Fruit fly (Drosophila melanogaster) whole organism, wandering third instar larva: ENCODE data around the gene CG14125.

Source experiments
- Abd-B ChIP-seq: fragments of >200 bp; optimal IDR thresholded peaks from 2 replicates; lab custom pipeline; 2017; ENCODE audit warnings: missing biosample characterization, missing genetic modification characterization
- CG9705 ChIP-seq: fragments of 200-800 bp; sonication (Bioruptor generic); optimal IDR thresholded peaks from 2 replicates; lab custom pipeline; 2018; ENCODE audit warnings: missing biosample characterization, mild to moderate bottlenecking, missing genetic modification characterization
- CrebA ChIP-seq: fragments of 200-800 bp; sonication (Bioruptor generic); optimal IDR thresholded peaks from 2 replicates; lab custom pipeline; 2016; ENCODE audit warnings: missing biosample characterization, mild to moderate bottlenecking, missing genetic modification characterization, borderline replicate concordance
- Dfd ChIP-seq: fragments of >200 bp; optimal IDR thresholded peaks from 2 replicates; lab custom pipeline; 2017; ENCODE audit warnings: missing biosample characterization, missing genetic modification characterization
- Dif ChIP-seq: fragments of 200-275, 200-300 bp; sonication (Bioruptor generic); optimal IDR thresholded peaks from 2 replicates; lab custom pipeline; 2018; ENCODE audit warnings: missing biosample characterization, missing genetic modification characterization; ENCODE audit not compliant: partially characterized antibody
- HLH106 ChIP-seq: fragments of 200-800 bp; optimal IDR thresholded peaks from 3 replicates; lab custom pipeline; 2019; ENCODE audit warnings: missing biosample characterization, mild to moderate bottlenecking, missing genetic modification characterization, moderate library complexity
- Hnf4 ChIP-seq: fragments of 200-800 bp; sonication (Bioruptor generic); optimal IDR thresholded peaks from 2 replicates; lab custom pipeline; 2016; ENCODE audit warnings: missing biosample characterization, mild to moderate bottlenecking, missing genetic modification characterization
- Hr78 ChIP-seq: fragments of >200 bp; optimal IDR thresholded peaks from 2 replicates; lab custom pipeline; 2017; ENCODE audit warnings: missing biosample characterization, missing genetic modification characterization
- Hr83 ChIP-seq: fragments of 200-300 bp; sonication (Bioruptor generic); optimal IDR thresholded peaks from 2 replicates; lab custom pipeline; 2016; ENCODE audit warnings: missing biosample characterization, mild to moderate bottlenecking, missing genetic modification characterization, moderate library complexity; ENCODE audit not compliant: poor library complexity, severe bottlenecking
- Jra ChIP-seq: sonication (Bioruptor generic); optimal IDR thresholded peaks from 2 replicates; lab custom pipeline; 2016; ENCODE audit warnings: missing biosample characterization, missing genetic modification characterization
- Mio ChIP-seq: sonication (Bioruptor generic); optimal IDR thresholded peaks from 2 replicates; lab custom pipeline; 2016; ENCODE audit warnings: missing biosample characterization, missing genetic modification characterization
- Myc ChIP-seq: fragments of >200 bp; optimal IDR thresholded peaks from 2 replicates; lab custom pipeline; 2017
- N ChIP-seq: fragments of >200 bp; optimal IDR thresholded peaks from 2 replicates; lab custom pipeline; 2018; ENCODE audit warnings: missing biosample characterization, missing external identifiers, missing genetic modification characterization
- OdsH ChIP-seq: fragments of 200-800 bp; sonication (Bioruptor generic); optimal IDR thresholded peaks from 2 replicates; lab custom pipeline; 2016; ENCODE audit warnings: missing biosample characterization, mild to moderate bottlenecking, missing genetic modification characterization
- Vsx2 ChIP-seq: fragments of 200-300, 225-300 bp; sonication (Bioruptor generic); optimal IDR thresholded peaks from 2 replicates; lab custom pipeline; 2018; ENCODE audit warnings: missing biosample characterization, missing genetic modification characterization; ENCODE audit not compliant: partially characterized antibody
- brk ChIP-seq: fragments of 200-800 bp; sonication (Bioruptor generic); optimal IDR thresholded peaks from 2 replicates; lab custom pipeline; 2016; ENCODE audit warnings: missing biosample characterization, mild to moderate bottlenecking, missing genetic modification characterization
- dmrt93B ChIP-seq: fragments of 200-800 bp; sonication (Bioruptor generic); optimal IDR thresholded peaks from 2 replicates; lab custom pipeline; 2018; ENCODE audit warnings: missing biosample characterization, mild to moderate bottlenecking, missing genetic modification characterization
- dsf ChIP-seq: sonication (Bioruptor generic); optimal IDR thresholded peaks from 2 replicates; lab custom pipeline; 2016; ENCODE audit warnings: missing biosample characterization, missing genetic modification characterization, borderline replicate concordance
- foxo ChIP-seq, 2 experiments: fragments of 200-800 bp; sonication (Bioruptor generic); optimal IDR thresholded peaks; 2 replicates in 1 of 2; 3 replicates in 1 of 2; lab custom pipeline; 2016 to 2017; ENCODE audit warnings: missing biosample characterization in 2 of 2, missing genetic modification characterization in 2 of 2
- pan ChIP-seq: fragments of >200 bp; optimal IDR thresholded peaks from 2 replicates; lab custom pipeline; 2017
- psq ChIP-seq: fragments of 200-800 bp; sonication (Bioruptor generic); optimal IDR thresholded peaks from 3 replicates; lab custom pipeline; 2017; ENCODE audit warnings: missing biosample characterization, mild to moderate bottlenecking, missing genetic modification characterization, moderate library complexity
- rgr ChIP-seq: fragments of 200-800 bp; sonication (Bioruptor generic); optimal IDR thresholded peaks from 3 replicates; lab custom pipeline; 2016; ENCODE audit warnings: missing biosample characterization, mild to moderate bottlenecking, missing genetic modification characterization
- sage ChIP-seq: fragments of 200-800 bp; sonication (Bioruptor generic); optimal IDR thresholded peaks from 2 replicates; lab custom pipeline; 2016; ENCODE audit warnings: missing biosample characterization, mild to moderate bottlenecking, missing genetic modification characterization
- sv ChIP-seq: fragments of 200-800 bp; sonication (Bioruptor generic); optimal IDR thresholded peaks from 3 replicates; lab custom pipeline; 2016; ENCODE audit warnings: missing biosample characterization, missing genetic modification characterization
- tai ChIP-seq: sonication (Bioruptor generic); optimal IDR thresholded peaks from 2 replicates; lab custom pipeline; 2016; ENCODE audit warnings: missing biosample characterization, missing genetic modification characterization
- woc ChIP-seq: sonication (Bioruptor generic); optimal IDR thresholded peaks from 2 replicates; lab custom pipeline; 2016; ENCODE audit warnings: missing biosample characterization, mild to moderate bottlenecking, missing genetic modification characterization

CG14125 gene

dm6 chr3L:11973690-11974089, 1.0 kb upstream of the CG14125 start, which contains the start of gene CG42397:
Gene CG42397, minus strand, starts transcription at chr3L:11973790.
- TF ChIP-seq psq (GFP tag; lab: Kevin White, UChicago) (no peak), sv (GFP tag; lab: Kevin White, UChicago) (no peak)

dm6 chr3L:11975811-11976210, 1.1 kb downstream of the CG14125 start, which contains the start of gene CG43896:
Gene CG43896, plus strand, starts transcription at chr3L:11976111.
- no peak for TF ChIP-seq Vsx2 (GFP tag; lab: Kevin White, UChicago)
- TF ChIP-seq dmrt93B (GFP tag; lab: Kevin White, UChicago), result no peak
- no peak for TF ChIP-seq dsf (GFP tag; lab: Kevin White, UChicago)
- no peak for TF ChIP-seq CG9705
- TF ChIP-seq brk (GFP tag; lab: Kevin White, UChicago), result no peak
- TF ChIP-seq Dif (GFP tag; lab: Kevin White, UChicago), result no peak
- no peak for TF ChIP-seq Hr78 (GFP tag; lab: Kevin White, UChicago)
- TF ChIP-seq Dfd, result no peak
- TF ChIP-seq foxo (GFP tag; optimal IDR thresholded peaks at IDR 0.05; lab: Kevin White, UChicago), result no peak
- no peak for TF ChIP-seq CrebA (GFP tag; lab: Kevin White, UChicago)
- TF ChIP-seq HLH106 (tag; lab: Kevin White, UChicago), result no peak
- TF ChIP-seq sage (GFP tag; lab: Kevin White, UChicago), result no peak
- TF ChIP-seq tai (GFP tag; lab: Kevin White, UChicago), result no peak

dm6 chr3L:11984606-11985005, 9.9 kb downstream of the CG14125 start, which contains the start of gene CG6938:
Gene CG6938, plus strand, starts transcription at chr3L:11984906.
- no peak for TF ChIP-seq sv (GFP tag; lab: Kevin White, UChicago)
- no peak for TF ChIP-seq Vsx2 (GFP tag; lab: Kevin White, UChicago)
- TF ChIP-seq OdsH (GFP tag; lab: Kevin White, UChicago), result no peak
- no peak for TF ChIP-seq Dif (GFP tag; lab: Kevin White, UChicago)

- TF ChIP-seq Abd-B (GFP tag; lab: Kevin White, UChicago) (no peak), Mio (GFP tag; lab: Kevin White, UChicago) (no peak), N (no peak)
These were observed 15.7 kb downstream of the CG14125 start, which contains the start of gene CG6931 for dm6 chr3L:11990436-11990835. Gene CG6931, plus strand, starts transcription at chr3L:11990736.

- TF ChIP-seq Jra (peak; percentile 81), OdsH (GFP tag; lab: Kevin White, UChicago) (peak; percentile 10), Hnf4 (no peak), foxo (GFP tag; optimal IDR thresholded peaks at IDR 0.05; lab: Kevin White, UChicago) (peak in 1 of 2 experiments; percentile 40), Abd-B (GFP tag; lab: Kevin White, UChicago) (no peak), Myc (lab: Kevin White, UChicago) (no peak), sv (GFP tag; lab: Kevin White, UChicago) (peak; percentile 2), rgr (GFP tag; lab: Kevin White, UChicago) (peak; percentile 61), HLH106 (tag; lab: Kevin White, UChicago) (peak; percentile 49), Hr83 (GFP tag; lab: Kevin White, UChicago) (peak; percentile 39), sage (GFP tag; lab: Kevin White, UChicago) (peak; percentile 43)
These were observed 18.3 kb downstream of the CG14125 start, which contains the start of gene viaf for dm6 chr3L:11992960-11993359. Gene viaf, minus strand, starts transcription at chr3L:11993179.

dm6 chr3L:11997959-11998358, 23.3 kb downstream of the CG14125 start, which contains the start of gene Grip163:
Gene Grip163, minus strand, starts transcription at chr3L:11998138.
- no peak for TF ChIP-seq woc (GFP tag; lab: Kevin White, UChicago)
- no peak for TF ChIP-seq Hnf4
- no peak for TF ChIP-seq Hr83 (GFP tag; lab: Kevin White, UChicago)
- no peak for TF ChIP-seq Dfd
- TF ChIP-seq HLH106 (tag; lab: Kevin White, UChicago), result no peak
- no peak for TF ChIP-seq tai (GFP tag; lab: Kevin White, UChicago)
- no peak for TF ChIP-seq pan (lab: Kevin White, UChicago)
